Fruit fly (Drosophila melanogaster): ENCODE measurements around the gene CG2955.
A peak's percentile ranks its signal among the peaks of the same experiment; 100 is the strongest.

CG2955 gene

dm6 chr2L:4148979-4149378 lies at the start of gene CG2955:
CG2955 (plus strand) TSS chr2L:4149279.
- TF ChIP-seq fd85E (GFP tag; optimal IDR thresholded peaks at IDR 0.05), result no peak
- TF ChIP-seq svp (GFP tag), result no peak
- no peak for TF ChIP-seq spab (GFP tag; optimal IDR thresholded peaks at IDR 0.05)
- TF ChIP-seq CG11762 (GFP tag; optimal IDR thresholded peaks at IDR 0.05; ENCODE audit: insufficient read depth), result no peak
- TF ChIP-seq ss (GFP tag; optimal IDR thresholded peaks at IDR 0.05), result no peak
- no peak for TF ChIP-seq CG6808 (GFP tag; optimal IDR thresholded peaks at IDR 0.05)
- no peak for TF ChIP-seq CG8119 (GFP tag; IDR thresholded peaks at IDR 0.05)
- no peak for TF ChIP-seq Smox (GFP tag; optimal IDR thresholded peaks at IDR 0.05)
- TF ChIP-seq Hr4 (GFP tag; optimal IDR thresholded peaks at IDR 0.05), result no peak
- TF ChIP-seq Hr39 (GFP tag; optimal IDR thresholded peaks at IDR 0.05), result no peak
- TF ChIP-seq CG16779 (tag; optimal IDR thresholded peaks at IDR 0.05), result no peak
- TF ChIP-seq CG8319 (GFP tag; optimal IDR thresholded peaks at IDR 0.05), result no peak
- TF ChIP-seq CG10631 (GFP tag; optimal IDR thresholded peaks at IDR 0.05), result no peak
- TF ChIP-seq acj6 (GFP tag; optimal IDR thresholded peaks at IDR 0.05), result no peak

- TF ChIP-seq CG6854 (GFP tag; optimal IDR thresholded peaks at IDR 0.05) (no peak), CG34406 (GFP tag; optimal IDR thresholded peaks at IDR 0.05) (peak; percentile 42), fd85E (GFP tag; optimal IDR thresholded peaks at IDR 0.05) (no peak), Ets96B (tag; optimal IDR thresholded peaks at IDR 0.05) (peak; percentile 43), CG10631 (GFP tag; optimal IDR thresholded peaks at IDR 0.05) (peak; percentile 51), CG11902 (GFP tag; optimal IDR thresholded peaks at IDR 0.05) (peak; percentile 1), net (GFP tag; optimal IDR thresholded peaks at IDR 0.05) (no peak), CG9139 (GFP tag; optimal IDR thresholded peaks at IDR 0.05) (no peak), CG6808 (GFP tag; optimal IDR thresholded peaks at IDR 0.05) (peak; percentile 27), CG32006 (GFP tag; optimal IDR thresholded peaks at IDR 0.05) (peak; percentile 22), Sox14 (GFP tag; optimal IDR thresholded peaks at IDR 0.05) (peak; percentile 28), Hr4 (GFP tag; optimal IDR thresholded peaks at IDR 0.05) (no peak), Gug (GFP tag; IDR thresholded peaks at IDR 0.05) (no peak), lz (GFP tag; optimal IDR thresholded peaks at IDR 0.05) (peak; percentile 58), ss (GFP tag; optimal IDR thresholded peaks at IDR 0.05) (peak in 1 of 2 experiments; percentile 14), spab (GFP tag; optimal IDR thresholded peaks at IDR 0.05) (peak; percentile 3), Smox (GFP tag; optimal IDR thresholded peaks at IDR 0.05) (peak; percentile 39), Hr39 (GFP tag; optimal IDR thresholded peaks at IDR 0.05) (peak; percentile 49), CG8119 (GFP tag; IDR thresholded peaks at IDR 0.05) (no peak), CG31627 (GFP tag; optimal IDR thresholded peaks at IDR 0.05) (peak; percentile 39), Eip75B (GFP tag; optimal IDR thresholded peaks at IDR 0.05) (peak; percentile 49), Ets21C (GFP tag; optimal IDR thresholded peaks at IDR 0.05) (peak; percentile 3), acj6 (GFP tag; optimal IDR thresholded peaks at IDR 0.05) (peak; percentile 22), CG11294 (GFP tag; IDR thresholded peaks at IDR 0.05) (no peak), salr (GFP tag; optimal IDR thresholded peaks at IDR 0.05) (no peak), CG6792 (GFP tag; optimal IDR thresholded peaks at IDR 0.05) (peak; percentile 23), dsx (GFP tag; optimal IDR thresholded peaks at IDR 0.05; ENCODE audit: poor library complexity, severe bottlenecking) (peak; percentile 0), topi (GFP tag; optimal IDR thresholded peaks at IDR 0.05) (peak; percentile 44), esn (GFP tag; optimal IDR thresholded peaks at IDR 0.05) (peak; percentile 56), CG6276 (GFP tag; optimal IDR thresholded peaks at IDR 0.05) (no peak), Blimp-1 (GFP tag; optimal IDR thresholded peaks at IDR 0.05) (no peak), fkh (GFP tag; optimal IDR thresholded peaks at IDR 0.05) (no peak), OdsH (GFP tag; optimal IDR thresholded peaks at IDR 0.05) (peak; percentile 12), pdm3 (GFP tag; optimal IDR thresholded peaks at IDR 0.05) (peak; percentile 38), cyc (GFP tag; optimal IDR thresholded peaks at IDR 0.05) (peak; percentile 13), CG7368 (GFP tag; optimal IDR thresholded peaks at IDR 0.05) (no peak), eg (GFP tag; IDR thresholded peaks at IDR 0.05) (0 out of 3 replicates have a peak, but pooled peaks have one; percentile 35), CG4318 (GFP tag; optimal IDR thresholded peaks at IDR 0.05) (no peak), Eip78C (GFP tag) (peak; percentile 67), CG8319 (GFP tag; optimal IDR thresholded peaks at IDR 0.05) (no peak), fd59A (GFP tag; optimal IDR thresholded peaks at IDR 0.05) (peak; percentile 7), CG11762 (GFP tag; optimal IDR thresholded peaks at IDR 0.05; ENCODE audit: insufficient read depth) (no peak), dac (GFP tag; optimal IDR thresholded peaks at IDR 0.05) (no peak), CG6163 (GFP tag; IDR thresholded peaks at IDR 0.05) (peak; percentile 46; the same call in 1 of the 3 replicates), achi (GFP tag; optimal IDR thresholded peaks at IDR 0.05) (peak; percentile 34), CG3032 (tag; optimal IDR thresholded peaks at IDR 0.05) (peak; percentile 24)
These were observed 38.9 kb upstream of the CG2955 start for dm6 chr2L:4110132-4110531.
